Worm (Caenorhabditis elegans) whole organism, L1 larva: Measurements from ENCODE around the gene T25D1.2.

Experiments
- C16A3.4 ChIP-seq: fragments of 150-350 bp; optimal IDR thresholded peaks from 2 replicates; lab custom pipeline; 2014; ENCODE audit warnings: missing biosample characterization, missing genetic modification characterization
- F16B12.6 ChIP-seq: fragments of 150-350 bp; optimal IDR thresholded peaks from 2 replicates; lab custom pipeline; 2014; ENCODE audit warnings: missing biosample characterization, missing genetic modification characterization
- Y116A8C.19 ChIP-seq: sonication (generic microtip); optimal IDR thresholded peaks from 2 replicates; lab custom pipeline; 2016; ENCODE audit warnings: missing compliant biosample characterization, missing genetic modification characterization, borderline replicate concordance
- alr-1 ChIP-seq: fragments of 200-800 bp; sonication (Bioruptor generic); optimal IDR thresholded peaks from 2 replicates; lab custom pipeline; 2018; ENCODE audit warnings: borderline replicate concordance, mild to moderate bottlenecking, missing genetic modification characterization, missing compliant biosample characterization
- aly-2 ChIP-seq: fragments of 150-350 bp; optimal IDR thresholded peaks from 2 replicates; lab custom pipeline; 2014; ENCODE audit warnings: missing biosample characterization, missing genetic modification characterization
- ama-1 ChIP-seq: fragments of 150-350 bp; optimal IDR thresholded peaks from 2 replicates; lab custom pipeline; 2014
- ceh-90 ChIP-seq: sonication (generic microtip); optimal IDR thresholded peaks from 2 replicates; lab custom pipeline; 2016; ENCODE audit warnings: missing genetic modification characterization, missing compliant biosample characterization
- ces-1 ChIP-seq: fragments of 150-350 bp; optimal IDR thresholded peaks from 2 replicates; lab custom pipeline; 2014; ENCODE audit warnings: missing biosample characterization, missing genetic modification reagents, missing genetic modification characterization
- dsc-1 ChIP-seq: sonication (generic microtip); optimal IDR thresholded peaks from 2 replicates; lab custom pipeline; 2016; ENCODE audit warnings: mild to moderate bottlenecking, missing genetic modification characterization, missing compliant biosample characterization
- efl-1 ChIP-seq, 4 experiments: fragments of 150-350 bp; optimal IDR thresholded peaks in 3 of 4; peaks in 1 of 4; 1 replicate in 1 of 4; 2 replicates in 3 of 4; lab custom pipeline; 2014; ENCODE audit warnings: missing biosample characterization in 2 of 4, missing genetic modification characterization in 2 of 4, missing genetic modification reagents in 2 of 4
- egl-13 ChIP-seq: sonication (generic microtip); optimal IDR thresholded peaks from 2 replicates; lab custom pipeline; 2016; ENCODE audit warnings: missing genotype, missing genetic modification reagents, missing genetic modification characterization, missing compliant biosample characterization
- elt-2 ChIP-seq: sonication (generic microtip); optimal IDR thresholded peaks from 2 replicates; lab custom pipeline; 2016; ENCODE audit warnings: missing genetic modification characterization, mild to moderate bottlenecking, inconsistent platforms, missing compliant biosample characterization, missing genetic modification reagents
- elt-3 ChIP-seq, 6 experiments: fragments of 150-350 bp in 1 of 6; sonication (generic microtip); optimal IDR thresholded peaks; 2 replicates each; lab custom pipeline; 2017 to 2018; ENCODE audit warnings: missing biosample characterization in 6 of 6, missing genetic modification characterization in 6 of 6, inconsistent platforms in 1 of 6
- fkh-10 ChIP-seq: sonication (generic microtip); optimal IDR thresholded peaks from 2 replicates; lab custom pipeline; 2017; ENCODE audit warnings: missing biosample characterization, missing genetic modification reagents, missing genetic modification characterization
- hlh-4 ChIP-seq: sonication (generic microtip); optimal IDR thresholded peaks from 2 replicates; lab custom pipeline; 2016; ENCODE audit warnings: mild to moderate bottlenecking, missing genetic modification characterization, missing compliant biosample characterization
- hpl-2 ChIP-seq: fragments of 150-350 bp; optimal IDR thresholded peaks from 2 replicates; lab custom pipeline; 2014; ENCODE audit warnings: missing biosample characterization, missing genetic modification reagents, missing genetic modification characterization
- irx-1 ChIP-seq: sonication (generic microtip); optimal IDR thresholded peaks from 2 replicates; lab custom pipeline; 2016; ENCODE audit warnings: missing genetic modification characterization, missing compliant biosample characterization
- jun-1 ChIP-seq: fragments of 150-350 bp; optimal IDR thresholded peaks from 2 replicates; lab custom pipeline; 2014; ENCODE audit warnings: missing biosample characterization, missing genetic modification reagents, missing genetic modification characterization
- lin-13 ChIP-seq: fragments of 150-350 bp; optimal IDR thresholded peaks from 2 replicates; lab custom pipeline; 2014; ENCODE audit warnings: missing biosample characterization, missing genetic modification reagents, missing genetic modification characterization
- lin-14 ChIP-seq: fragments of 200-800 bp; sonication (Bioruptor generic); optimal IDR thresholded peaks from 2 replicates; lab custom pipeline; 2018; ENCODE audit warnings: mild to moderate bottlenecking, missing genetic modification characterization, moderate library complexity, missing compliant biosample characterization
- lin-15B ChIP-seq: fragments of 150-350 bp; sonication (generic microtip); optimal IDR thresholded peaks from 3 replicates; lab custom pipeline; 2014; ENCODE audit warnings: missing biosample characterization, missing genetic modification characterization
- lin-35 ChIP-seq, 2 experiments: fragments of 150-350 bp; optimal IDR thresholded peaks; 2 replicates each; lab custom pipeline; 2014; ENCODE audit warnings: missing biosample characterization in 2 of 2, missing genetic modification characterization in 2 of 2, missing genetic modification reagents in 2 of 2
- lin-39 ChIP-seq: fragments of 150-350 bp; optimal IDR thresholded peaks from 2 replicates; lab custom pipeline; 2014; ENCODE audit warnings: missing biosample characterization, missing genetic modification reagents, missing genetic modification characterization
- mab-9 ChIP-seq: fragments of 200-800 bp; sonication (Bioruptor generic); IDR thresholded peaks from 2 replicates; pipeline ENCODE4 v1.3.6; 2022; ENCODE audit warnings: missing genetic modification reagents, missing genetic modification characterization, missing compliant biosample characterization
- mef-2 ChIP-seq: fragments of 150-350 bp; optimal IDR thresholded peaks from 2 replicates; lab custom pipeline; 2014; ENCODE audit warnings: missing biosample characterization, missing genetic modification characterization
- mep-1 ChIP-seq: fragments of 150-350 bp; optimal IDR thresholded peaks from 2 replicates; lab custom pipeline; 2014; ENCODE audit warnings: missing biosample characterization, missing genetic modification characterization
- nhr-11 ChIP-seq: fragments of 150-350 bp; optimal IDR thresholded peaks from 2 replicates; lab custom pipeline; 2014; ENCODE audit warnings: missing biosample characterization, missing genetic modification characterization
- nhr-19 ChIP-seq: fragments of 200-800 bp; sonication (Bioruptor generic); conservative IDR thresholded peaks from 2 replicates; pipeline ENCODE4 v1.3.6; 2022; ENCODE audit warnings: missing genetic modification characterization, missing compliant biosample characterization
- nhr-237 ChIP-seq: fragments of 150-350 bp; optimal IDR thresholded peaks from 2 replicates; lab custom pipeline; 2014; ENCODE audit warnings: missing biosample characterization, missing genetic modification characterization
- nhr-71 ChIP-seq: sonication (generic microtip); optimal IDR thresholded peaks from 2 replicates; lab custom pipeline; 2016; ENCODE audit warnings: mild to moderate bottlenecking, missing genetic modification characterization, moderate library complexity, missing compliant biosample characterization
- nhr-76 ChIP-seq: sonication (generic microtip); optimal IDR thresholded peaks from 2 replicates; lab custom pipeline; 2017; ENCODE audit warnings: missing biosample characterization, missing genetic modification characterization
- nhr-90 ChIP-seq: sonication (generic microtip); optimal IDR thresholded peaks from 2 replicates; lab custom pipeline; 2016; ENCODE audit warnings: mild to moderate bottlenecking, missing genetic modification characterization, missing compliant biosample characterization; ENCODE audit not compliant: poor library complexity
- pax-3 ChIP-seq: fragments of 200-800 bp; sonication (Bioruptor generic); optimal IDR thresholded peaks from 2 replicates; lab custom pipeline; 2018; ENCODE audit warnings: mild to moderate bottlenecking, missing genetic modification characterization, moderate library complexity, missing compliant biosample characterization
- pqm-1 ChIP-seq: sonication (generic microtip); optimal IDR thresholded peaks from 3 replicates; lab custom pipeline; 2017; ENCODE audit warnings: missing biosample characterization, missing genetic modification characterization
- skn-1 ChIP-seq: fragments of 150-350 bp; optimal IDR thresholded peaks from 2 replicates; lab custom pipeline; 2014; ENCODE audit warnings: missing biosample characterization, missing genetic modification characterization
- snu-23 ChIP-seq: sonication (generic microtip); optimal IDR thresholded peaks from 2 replicates; lab custom pipeline; 2016; ENCODE audit warnings: missing genetic modification characterization, missing compliant biosample characterization
- swsn-7 ChIP-seq: sonication (generic microtip); optimal IDR thresholded peaks from 2 replicates; lab custom pipeline; 2016; ENCODE audit warnings: missing genetic modification characterization, missing compliant biosample characterization
- tlp-1 ChIP-seq: fragments of 150-350 bp; optimal IDR thresholded peaks from 2 replicates; lab custom pipeline; 2014; ENCODE audit warnings: missing biosample characterization, missing genetic modification characterization
- unc-86 ChIP-seq: sonication (generic microtip); optimal IDR thresholded peaks from 2 replicates; lab custom pipeline; 2016; ENCODE audit warnings: missing genetic modification characterization, missing compliant biosample characterization
- xbp-1 ChIP-seq: sonication (generic microtip); optimal IDR thresholded peaks from 2 replicates; lab custom pipeline; 2016; ENCODE audit warnings: missing genetic modification characterization, missing compliant biosample characterization
- zag-1 ChIP-seq: fragments of 150-350 bp; optimal IDR thresholded peaks from 2 replicates; lab custom pipeline; 2014; ENCODE audit warnings: missing biosample characterization, missing genetic modification characterization
- ztf-4 ChIP-seq: fragments of 150-350 bp; optimal IDR thresholded peaks from 2 replicates; lab custom pipeline; 2014; ENCODE audit warnings: missing biosample characterization, missing genetic modification characterization

Gene T25D1.2

DNA sequence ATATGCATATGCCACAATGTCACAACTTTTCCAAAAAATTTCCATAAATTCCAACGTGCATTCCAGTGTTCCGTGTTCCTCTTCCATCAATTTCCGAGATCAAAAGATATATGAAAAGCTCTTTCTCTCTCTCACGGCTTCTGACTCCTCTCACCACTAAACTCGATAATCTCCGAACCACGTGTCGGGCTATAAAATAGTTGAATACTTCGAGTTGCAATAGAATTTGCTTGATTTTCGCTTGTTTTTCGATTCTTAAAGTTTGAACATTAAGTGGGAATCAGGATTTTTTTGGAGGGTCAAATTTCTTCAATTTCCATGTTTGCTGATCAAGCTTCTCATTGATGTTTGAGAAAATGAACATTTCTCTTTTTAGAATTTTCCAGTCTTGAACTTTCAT, 30.0 kb upstream of the T25D1.2 start:
- TF ChIP-seq unc-86 (tag; lab: Kevin White, UChicago) (no peak), fkh-10 (GFP tag; lab: Kevin White, UChicago) (peak; percentile 29), C16A3.4 (tag; lab: Kevin White, UChicago) (no peak)

DNA sequence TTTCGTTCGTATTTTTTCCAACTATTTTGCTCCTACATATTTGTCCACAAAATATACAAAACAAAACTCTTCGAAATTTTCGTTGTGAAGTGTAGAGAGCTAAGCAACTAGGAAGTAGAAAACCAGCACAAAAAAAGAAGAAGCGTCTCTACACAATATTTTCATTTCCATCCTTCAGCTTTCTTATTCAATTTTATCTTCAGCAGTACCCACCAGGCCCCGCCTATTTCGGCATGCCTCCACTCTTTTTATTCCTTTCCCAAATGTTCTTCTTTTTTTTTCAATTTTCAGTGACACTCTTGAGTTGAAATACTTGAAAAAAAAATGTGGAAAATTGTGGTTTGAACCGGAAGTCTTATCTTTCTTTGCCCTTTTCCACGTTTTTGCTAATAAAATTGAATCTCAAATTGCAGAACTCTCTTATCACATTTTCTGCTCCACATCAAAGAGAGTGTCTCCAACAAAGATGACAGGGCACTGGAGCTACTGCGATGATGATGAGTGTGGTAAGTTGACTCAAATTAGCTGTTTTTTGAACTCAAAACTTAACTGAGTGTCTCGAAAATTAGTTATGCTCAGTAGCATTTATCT, 28.2 kb upstream of the T25D1.2 start, which contains the start of gene cah-3:
Gene cah-3, plus strand, starts transcription at position 414 of the 591 bp plus-strand sequence.
- TF ChIP-seq dsc-1 (tag; lab: Kevin White, UChicago) (no peak), nhr-11 (tag; lab: Kevin White, UChicago) (no peak), nhr-237 (tag; lab: Kevin White, UChicago) (no peak), zag-1 (tag; lab: Kevin White, UChicago) (no peak), fkh-10 (GFP tag; lab: Kevin White, UChicago) (peak; percentile 67), tlp-1 (tag; lab: Kevin White, UChicago) (no peak), F16B12.6 (tag; lab: Kevin White, UChicago) (no peak), elt-2 (tag; lab: Kevin White, UChicago) (peak; percentile 38), Y116A8C.19 (tag; lab: Kevin White, UChicago) (no peak), ama-1 (lab: Kevin White, UChicago) (no peak), lin-14 (peak; percentile 51), mef-2 (tag; lab: Kevin White, UChicago) (no peak), swsn-7 (tag; lab: Kevin White, UChicago) (no peak), alr-1 (no peak), lin-15B (tag; lab: Kevin White, UChicago) (no peak), hlh-4 (tag; lab: Kevin White, UChicago) (no peak), aly-2 (no peak), mep-1 (tag; lab: Kevin White, UChicago) (no peak)

DNA sequence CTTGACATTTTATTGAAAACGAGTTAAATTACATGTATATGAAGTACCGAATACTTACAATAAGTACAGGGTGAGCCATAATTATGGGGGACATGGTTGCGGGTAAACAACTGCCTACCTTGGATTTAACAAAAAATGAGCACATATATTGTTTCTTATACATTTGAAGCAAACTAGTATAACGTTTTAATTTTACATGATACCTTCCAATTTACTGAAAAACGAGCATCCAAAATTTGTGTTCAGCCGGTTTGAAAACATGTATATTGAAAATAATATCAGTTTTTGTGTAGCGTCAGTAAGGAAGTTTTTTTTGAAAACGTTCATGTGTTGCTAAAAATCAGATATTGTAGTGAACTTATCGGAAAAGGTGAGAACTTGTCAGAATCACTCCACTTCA, 24.6 kb upstream of the T25D1.2 start:
- no peak for TF ChIP-seq alr-1
- no peak for TF ChIP-seq xbp-1 (tag; lab: Kevin White, UChicago)
- no peak for TF ChIP-seq jun-1 (tag; lab: Kevin White, UChicago)
- TF ChIP-seq elt-3 (tag; optimal IDR thresholded peaks at IDR 0.05; lab: Kevin White, UChicago) = no peak
- TF ChIP-seq mab-9 (GFP tag; lab: Robert Waterston, UW) = no peak
- TF ChIP-seq irx-1 (tag; lab: Kevin White, UChicago) = no peak
- TF ChIP-seq snu-23 = no peak
- no peak for TF ChIP-seq ceh-90 (tag; lab: Kevin White, UChicago)
- no peak for TF ChIP-seq nhr-71
- no peak for TF ChIP-seq nhr-76 (tag; lab: Kevin White, UChicago)
- no peak for TF ChIP-seq ztf-4
- TF ChIP-seq nhr-19 = no peak
- TF ChIP-seq nhr-90 (tag; lab: Kevin White, UChicago) = no peak

DNA sequence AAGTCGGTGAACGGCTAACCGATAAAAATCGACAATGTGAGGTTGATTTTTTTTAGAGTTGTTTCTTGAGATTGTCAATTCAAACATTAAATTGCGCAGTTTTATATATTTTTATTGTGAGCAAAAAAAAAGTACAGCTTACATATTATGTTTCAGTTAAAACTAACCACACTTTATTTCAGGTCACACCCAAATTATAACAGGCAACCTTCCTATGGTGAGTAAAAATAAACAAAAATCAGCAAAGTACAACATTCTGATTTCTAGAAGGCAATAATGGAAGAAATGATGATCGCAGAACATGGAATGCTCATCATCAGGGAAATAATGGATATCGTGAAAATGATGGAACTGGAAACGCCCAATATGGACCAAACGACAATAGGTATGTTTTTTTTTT, 20.7 kb upstream of the T25D1.2 start, which contains the start of gene K05G3.2:
Gene K05G3.2, plus strand, starts transcription at position 301 of the 400 bp plus-strand sequence.
- TF ChIP-seq nhr-11 (tag; lab: Kevin White, UChicago) = no peak
- no peak for TF ChIP-seq pax-3 (tag; lab: Kevin White, UChicago)
- TF ChIP-seq efl-1 (optimal IDR thresholded peaks at IDR 0.05; lab: Kevin White, UChicago) = no peak
- peak in 1 of 2 experiments; percentile 57 for TF ChIP-seq efl-1 (GFP tag; optimal IDR thresholded peaks at IDR 0.05 in 1 of 2; lab: Kevin White, UChicago)
- TF ChIP-seq Y116A8C.19 (tag; lab: Kevin White, UChicago) = no peak

DNA sequence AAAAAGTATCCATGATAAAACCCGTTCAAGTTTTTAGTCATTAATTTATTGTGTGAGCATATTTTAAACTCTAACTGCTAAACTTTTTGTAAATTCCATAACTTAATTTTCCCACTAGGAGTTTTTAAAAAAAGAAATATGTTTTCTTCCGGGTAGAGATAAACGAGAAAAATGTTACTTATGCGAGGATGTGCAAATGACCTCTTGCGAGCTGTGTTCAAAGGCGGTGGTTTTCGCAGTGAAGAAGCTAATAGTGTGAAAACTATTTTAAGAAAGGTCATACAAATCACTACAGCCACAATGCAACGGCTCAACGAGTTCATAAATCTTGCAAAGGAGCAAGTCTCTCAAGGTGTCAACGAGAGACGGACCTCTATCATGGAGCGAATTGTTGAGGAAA, 14.3 kb upstream of the T25D1.2 start, which contains the start of gene K05G3.1:
Gene K05G3.1, plus strand, starts transcription at position 301 of the 400 bp plus-strand sequence.
- TF ChIP-seq skn-1 (tag; lab: Kevin White, UChicago) = no peak
- no peak for TF ChIP-seq lin-13 (GFP tag; lab: Kevin White, UChicago)
- no peak for TF ChIP-seq ces-1 (GFP tag; lab: Kevin White, UChicago)
- no peak for TF ChIP-seq egl-13 (tag; lab: Kevin White, UChicago)
- no peak for TF ChIP-seq lin-39
- TF ChIP-seq pqm-1 (tag; lab: Kevin White, UChicago) = no peak
- TF ChIP-seq hpl-2 = no peak
- no peak for TF ChIP-seq lin-35 (GFP tag; optimal IDR thresholded peaks at IDR 0.05; lab: Kevin White, UChicago)
- no peak for TF ChIP-seq zag-1 (tag; lab: Kevin White, UChicago)
